Fruit fly (Drosophila melanogaster) whole organism, embryonic: ENCODE data around the gene Ntf-2.

Source experiments
- Atf3 ChIP-seq: fragments of 200-800 bp; sonication (Bioruptor generic); optimal IDR thresholded peaks from 3 replicates; lab custom pipeline; 2016; ENCODE audit warnings: missing biosample characterization, missing genetic modification characterization
- Blimp-1 ChIP-seq: fragments of 200-800 bp; sonication (Bioruptor generic); optimal IDR thresholded peaks from 3 replicates; lab custom pipeline; 2018; ENCODE audit warnings: missing biosample characterization, missing genetic modification characterization, mild to moderate bottlenecking, moderate library complexity, missing genetic modification reagents
- CG11723 ChIP-seq: fragments of 200-800 bp; sonication (Bioruptor generic); optimal IDR thresholded peaks from 2 replicates; lab custom pipeline; 2017; ENCODE audit warnings: missing biosample characterization, mild to moderate bottlenecking, missing genetic modification characterization
- CG14441 ChIP-seq: fragments of 200-800 bp; sonication (Bioruptor generic); IDR thresholded peaks from 2 replicates; pipeline ENCODE4 v1.3.6; 2022; ENCODE audit warnings: missing biosample characterization, missing genetic modification characterization
- CG14965 ChIP-seq: fragments of 200-800 bp; sonication (Bioruptor generic); optimal IDR thresholded peaks from 2 replicates; lab custom pipeline; 2016; ENCODE audit warnings: missing biosample characterization, missing genetic modification characterization, borderline replicate concordance
- CG15696 ChIP-seq: fragments of 200-800 bp; sonication (Bioruptor generic); optimal IDR thresholded peaks from 2 replicates; lab custom pipeline; 2019; ENCODE audit warnings: missing biosample characterization, mild to moderate bottlenecking, missing genetic modification characterization, moderate library complexity
- CG1603 ChIP-seq: fragments of 200-800 bp; sonication (Bioruptor generic); optimal IDR thresholded peaks from 2 replicates; lab custom pipeline; 2019; ENCODE audit warnings: missing biosample characterization, mild to moderate bottlenecking, missing genetic modification characterization, moderate library complexity
- CG17361 ChIP-seq: fragments of 200-800 bp; sonication (Bioruptor generic); IDR thresholded peaks from 3 replicates; pipeline ENCODE4 v1.3.6; 2022; ENCODE audit warnings: missing biosample characterization, missing genetic modification characterization
- CG18262 ChIP-seq: fragments of 200-800 bp; optimal IDR thresholded peaks from 3 replicates; lab custom pipeline; 2019; ENCODE audit warnings: missing biosample characterization, mild to moderate bottlenecking, missing genetic modification characterization, moderate library complexity
- CG18599 ChIP-seq: fragments of 200-800 bp; sonication (Bioruptor generic); optimal IDR thresholded peaks from 3 replicates; lab custom pipeline; 2017; ENCODE audit warnings: missing biosample characterization, missing genetic modification characterization, mild to moderate bottlenecking, moderate library complexity, missing genetic modification reagents
- CG2120 ChIP-seq: fragments of 200-800 bp; sonication (Bioruptor generic); optimal IDR thresholded peaks from 3 replicates; lab custom pipeline; 2016; ENCODE audit warnings: missing biosample characterization, missing genetic modification characterization
- CG2712 ChIP-seq: fragments of 200-800 bp; optimal IDR thresholded peaks from 3 replicates; lab custom pipeline; 2019; ENCODE audit warnings: missing biosample characterization, mild to moderate bottlenecking, missing genetic modification characterization, moderate library complexity
- CG6254 ChIP-seq: fragments of 200-800 bp; sonication (Bioruptor generic); optimal IDR thresholded peaks from 3 replicates; lab custom pipeline; 2017; ENCODE audit warnings: mild to moderate bottlenecking, missing biosample characterization, missing genetic modification reagents, missing genetic modification characterization
- CG8089 ChIP-seq: fragments of 200-800 bp; sonication (Bioruptor generic); optimal IDR thresholded peaks from 3 replicates; lab custom pipeline; 2016; ENCODE audit warnings: missing biosample characterization, missing genetic modification characterization
- Camta ChIP-seq: fragments of 200-800 bp; sonication (Bioruptor generic); optimal IDR thresholded peaks from 2 replicates; lab custom pipeline; 2016; ENCODE audit warnings: missing biosample characterization, missing genetic modification characterization
- Dad ChIP-seq: fragments of 200-800 bp; sonication (Bioruptor generic); optimal IDR thresholded peaks from 3 replicates; lab custom pipeline; 2016; ENCODE audit warnings: missing biosample characterization, missing genetic modification characterization
- Doc3 ChIP-seq: fragments of 200-800 bp; sonication (Bioruptor generic); IDR thresholded peaks from 3 replicates; pipeline ENCODE4 v1.3.6; 2022; ENCODE audit warnings: missing biosample characterization, missing genetic modification characterization; ENCODE audit not compliant: partially characterized antibody
- E2f2 ChIP-seq: fragments of 200-800 bp; sonication (Bioruptor generic); IDR thresholded peaks from 2 replicates; pipeline ENCODE4 v1.3.6; 2022; ENCODE audit warnings: missing biosample characterization, missing genetic modification characterization
- Hand ChIP-seq: fragments of 200-800 bp; sonication (Bioruptor generic); optimal IDR thresholded peaks from 2 replicates; lab custom pipeline; 2017; ENCODE audit warnings: mild to moderate bottlenecking, missing biosample characterization, missing genetic modification reagents, missing genetic modification characterization
- MBD-R2 ChIP-seq: fragments of 200-800 bp; sonication (Bioruptor generic); IDR thresholded peaks from 2 replicates; pipeline ENCODE4 v1.3.6; 2022; ENCODE audit warnings: missing biosample characterization, missing genetic modification characterization
- Med ChIP-seq: fragments of 200-800 bp; sonication (Bioruptor generic); peaks from one replicate; lab custom pipeline; 2016; ENCODE audit warnings: missing biosample characterization, missing genetic modification characterization, mild to moderate bottlenecking, inconsistent platforms, moderate library complexity
- Myb ChIP-seq: fragments of 200-800 bp; sonication (Bioruptor generic); optimal IDR thresholded peaks from 2 replicates; lab custom pipeline; 2016; ENCODE audit warnings: missing biosample characterization, missing genetic modification characterization
- Oli ChIP-seq: fragments of 200-800 bp; sonication (Bioruptor generic); optimal IDR thresholded peaks from 2 replicates; lab custom pipeline; 2018; ENCODE audit warnings: missing biosample characterization, mild to moderate bottlenecking, missing genetic modification characterization, moderate library complexity
- Rx ChIP-seq: fragments of 200-800 bp; sonication (Bioruptor generic); IDR thresholded peaks from 2 replicates; pipeline ENCODE4 v1.3.6; 2022; ENCODE audit warnings: missing biosample characterization, missing genetic modification characterization
- Tbp ChIP-seq: fragments of >200 bp; optimal IDR thresholded peaks from 2 replicates; lab custom pipeline; 2018; ENCODE audit warnings: missing biosample characterization, missing genetic modification characterization
- Xbp1 ChIP-seq: fragments of 200-800 bp; sonication (Bioruptor generic); optimal IDR thresholded peaks from 3 replicates; lab custom pipeline; 2016; ENCODE audit warnings: missing biosample characterization, mild to moderate bottlenecking, missing genetic modification characterization
- Xrp1 ChIP-seq: fragments of 200-800 bp; sonication (Bioruptor generic); IDR thresholded peaks from 2 replicates; pipeline ENCODE4 v1.3.6; 2022; ENCODE audit warnings: missing biosample characterization, missing genetic modification characterization
- al ChIP-seq: fragments of 200-800 bp; sonication (Bioruptor generic); IDR thresholded peaks from 2 replicates; pipeline ENCODE4 v1.3.6; 2022; ENCODE audit warnings: missing biosample characterization, missing genetic modification characterization
- ash1 ChIP-seq: fragments of 200-800 bp; sonication (Bioruptor generic); optimal IDR thresholded peaks from 2 replicates; lab custom pipeline; 2018; ENCODE audit warnings: missing biosample characterization, mild to moderate bottlenecking, missing genetic modification characterization
- bsh ChIP-seq, 2 experiments: fragments of 200-800 bp; sonication (Bioruptor generic); optimal IDR thresholded peaks; 2 replicates each; lab custom pipeline; 2017 to 2018; ENCODE audit warnings: mild to moderate bottlenecking in 2 of 2, missing biosample characterization in 2 of 2, missing genetic modification characterization in 2 of 2, moderate library complexity in 1 of 2
- corto ChIP-seq: fragments of 200-800 bp; sonication (Bioruptor generic); optimal IDR thresholded peaks from 2 replicates; lab custom pipeline; 2016; ENCODE audit warnings: missing biosample characterization, mild to moderate bottlenecking, missing genetic modification characterization, moderate library complexity
- dmrt99B ChIP-seq: fragments of 200-800 bp; sonication (Bioruptor generic); optimal IDR thresholded peaks from 2 replicates; lab custom pipeline; 2018; ENCODE audit warnings: missing biosample characterization, mild to moderate bottlenecking, missing genetic modification characterization, moderate library complexity
- esg ChIP-seq: fragments of 200-800 bp; sonication (Bioruptor generic); conservative IDR thresholded peaks from 2 replicates; pipeline ENCODE4 v1.3.6; 2022; ENCODE audit warnings: missing biosample characterization, missing genetic modification characterization
- gem ChIP-seq: fragments of 200-800 bp; sonication (Bioruptor generic); optimal IDR thresholded peaks from 2 replicates; lab custom pipeline; 2019; ENCODE audit warnings: missing biosample characterization, mild to moderate bottlenecking, missing genetic modification characterization, moderate library complexity
- gro ChIP-seq: fragments of 200-800 bp; sonication (Bioruptor generic); optimal IDR thresholded peaks from 2 replicates; lab custom pipeline; 2016; ENCODE audit warnings: missing biosample characterization, missing genetic modification characterization
- h ChIP-seq: fragments of >200 bp; optimal IDR thresholded peaks from 2 replicates; lab custom pipeline; 2017
- ind ChIP-seq: fragments of 200-800 bp; sonication (Bioruptor generic); optimal IDR thresholded peaks from 3 replicates; lab custom pipeline; 2016; ENCODE audit warnings: missing biosample characterization, missing genetic modification characterization
- lmd ChIP-seq: fragments of 200-800 bp; sonication (Bioruptor generic); IDR thresholded peaks from 2 replicates; pipeline ENCODE4 v1.3.6; 2022; ENCODE audit warnings: missing biosample characterization, missing genetic modification characterization
- nmo ChIP-seq: fragments of 200-800 bp; sonication (Bioruptor generic); optimal IDR thresholded peaks from 2 replicates; lab custom pipeline; 2018; ENCODE audit warnings: missing biosample characterization, mild to moderate bottlenecking, missing genetic modification characterization, moderate library complexity
- nom ChIP-seq: fragments of 200-800 bp; sonication (Bioruptor generic); optimal IDR thresholded peaks from 2 replicates; lab custom pipeline; 2017; ENCODE audit warnings: missing biosample characterization, missing genetic modification characterization, mild to moderate bottlenecking, moderate library complexity, missing genetic modification reagents
- pfk ChIP-seq: fragments of 200-800 bp; sonication (Bioruptor generic); optimal IDR thresholded peaks from 2 replicates; lab custom pipeline; 2018; ENCODE audit warnings: missing biosample characterization, mild to moderate bottlenecking, missing genetic modification characterization, moderate library complexity
- pho ChIP-seq: fragments of 200-800 bp; sonication (Bioruptor generic); optimal IDR thresholded peaks from 2 replicates; lab custom pipeline; 2016; ENCODE audit warnings: missing biosample characterization, missing genetic modification characterization
- prd ChIP-seq, 3 experiments: fragments of >200 bp in 2 of 3; fragments of 200-800 bp in 1 of 3; sonication (Bioruptor generic) in 1 of 3; optimal IDR thresholded peaks in 2 of 3; IDR thresholded peaks in 1 of 3; 2 replicates in 2 of 3; 3 replicates in 1 of 3; pipeline versions ENCODE4 v1.3.6 to Lab custom; 2017 to 2022; ENCODE audit warnings: missing biosample characterization in 1 of 3, missing genetic modification characterization in 1 of 3
- row ChIP-seq: fragments of 200-800 bp; sonication (Bioruptor generic); IDR thresholded peaks from 3 replicates; pipeline ENCODE4 v1.3.6; 2022; ENCODE audit warnings: missing biosample characterization, missing genetic modification characterization
- slbo ChIP-seq: fragments of 200-800 bp; sonication (Bioruptor generic); IDR thresholded peaks from 2 replicates; pipeline ENCODE4 v1.3.6; 2022; ENCODE audit warnings: missing biosample characterization, missing genetic modification characterization
- stc ChIP-seq: fragments of 200-800 bp; sonication (Bioruptor generic); IDR thresholded peaks from 2 replicates; pipeline ENCODE4 v1.3.6; 2022; ENCODE audit warnings: missing biosample characterization, missing genetic modification characterization
- tin ChIP-seq: fragments of 200-800 bp; sonication (Bioruptor generic); optimal IDR thresholded peaks from 3 replicates; lab custom pipeline; 2016; ENCODE audit warnings: missing biosample characterization, missing genetic modification characterization
- tio ChIP-seq: fragments of 200-800 bp; sonication (Bioruptor generic); optimal IDR thresholded peaks from 2 replicates; lab custom pipeline; 2017; ENCODE audit warnings: missing biosample characterization, missing genetic modification characterization, inconsistent platforms
- unpg ChIP-seq: fragments of 200-800 bp; sonication (Bioruptor generic); optimal IDR thresholded peaks from 3 replicates; lab custom pipeline; 2018; ENCODE audit warnings: missing biosample characterization, mild to moderate bottlenecking, missing genetic modification characterization, moderate library complexity
- zen ChIP-seq: fragments of 200-800 bp; sonication (Bioruptor generic); optimal IDR thresholded peaks from 3 replicates; lab custom pipeline; 2018; ENCODE audit warnings: missing biosample characterization, mild to moderate bottlenecking, missing genetic modification characterization, moderate library complexity
- zf30C ChIP-seq: fragments of 200-800 bp; sonication (Bioruptor generic); optimal IDR thresholded peaks from 3 replicates; lab custom pipeline; 2018; ENCODE audit warnings: missing biosample characterization, mild to moderate bottlenecking, missing genetic modification characterization

Ntf-2 gene

DNA sequence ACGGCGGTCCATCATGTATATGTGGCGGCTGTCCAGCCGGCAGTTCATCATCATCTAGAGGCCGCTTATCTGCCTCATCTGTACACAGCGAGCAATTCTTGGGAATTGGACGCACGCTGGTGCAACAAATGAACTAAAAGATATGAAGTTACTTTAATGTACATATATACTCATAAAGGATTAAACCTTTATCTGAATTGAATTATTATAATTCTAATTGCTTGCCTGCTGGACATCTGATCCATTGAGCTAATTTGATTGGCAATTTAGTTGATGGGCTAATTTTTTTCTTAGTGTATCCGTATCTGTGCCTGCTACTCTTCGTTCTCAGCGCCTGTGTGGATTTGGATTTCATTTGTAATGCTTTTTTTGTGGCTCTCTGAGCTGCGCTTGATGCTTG is 37.7 kb downstream of the Ntf-2 start (continued):
- TF ChIP-seq CG2712 (tag; lab: Kevin White, UChicago): peak; percentile 17
- TF ChIP-seq tio: peak; percentile 13
- no peak for TF ChIP-seq prd (optimal IDR thresholded peaks at IDR 0.05; lab: Kevin White, UChicago)
- peak; percentile 48; the same call in 2 of the 3 replicates for TF ChIP-seq prd (GFP tag; IDR thresholded peaks at IDR 0.05; lab: Robert Waterston, UW)
- peak; percentile 35 for TF ChIP-seq tin (GFP tag; lab: Kevin White, UChicago)
- TF ChIP-seq Med (GFP tag; lab: Kevin White, UChicago): peak; percentile 68
- no peak for TF ChIP-seq slbo (GFP tag; lab: Robert Waterston, UW)
- TF ChIP-seq h (lab: Kevin White, UChicago): no peak
- TF ChIP-seq stc: no peak
- TF ChIP-seq Oli (tag; lab: Kevin White, UChicago): peak; percentile 18
- peak; percentile 16 for TF ChIP-seq CG2120 (GFP tag; lab: Kevin White, UChicago)
- no peak for TF ChIP-seq pho
- TF ChIP-seq CG15696: peak; percentile 16
- peak; percentile 39; the same call in 1 of the 2 replicates for TF ChIP-seq Xrp1 (GFP tag; lab: Robert Waterston, UW)
- TF ChIP-seq Xbp1 (GFP tag; lab: Kevin White, UChicago): peak; percentile 14
- TF ChIP-seq Rx (GFP tag; lab: Robert Waterston, UW): no peak
- peak; percentile 28 for TF ChIP-seq ind (GFP tag; lab: Kevin White, UChicago)
- TF ChIP-seq CG18599 (GFP tag; lab: Kevin White, UChicago): peak; percentile 39
- no peak for TF ChIP-seq CG14965 (GFP tag; lab: Kevin White, UChicago)
- peak; percentile 80 for TF ChIP-seq corto (GFP tag; lab: Kevin White, UChicago)
- TF ChIP-seq Doc3 (GFP tag; lab: Robert Waterston, UW): no peak
- no peak for TF ChIP-seq pfk
- peak; percentile 3 for TF ChIP-seq unpg (GFP tag; lab: Kevin White, UChicago)
- TF ChIP-seq Tbp (GFP tag; lab: Kevin White, UChicago): no peak
- no peak for TF ChIP-seq E2f2
- TF ChIP-seq zf30C (GFP tag; lab: Kevin White, UChicago): peak; percentile 17
- peak; percentile 3 to 86 for TF ChIP-seq bsh (GFP tag; optimal IDR thresholded peaks at IDR 0.05; lab: Kevin White, UChicago)
- TF ChIP-seq ash1: no peak
- no peak for TF ChIP-seq gro (GFP tag; lab: Kevin White, UChicago)
- TF ChIP-seq Dad (GFP tag; lab: Kevin White, UChicago): no peak
- TF ChIP-seq CG11723 (GFP tag; lab: Kevin White, UChicago): no peak
- no peak for TF ChIP-seq CG6254 (GFP tag; lab: Kevin White, UChicago)
- TF ChIP-seq nmo: peak; percentile 25
- TF ChIP-seq CG14441 (GFP tag; lab: Robert Waterston, UW): no peak
- TF ChIP-seq lmd (GFP tag; lab: Robert Waterston, UW): 0 out of 2 replicates have a peak, but pooled peaks have one; percentile 23
- TF ChIP-seq Hand (GFP tag; lab: Kevin White, UChicago): no peak
- peak; percentile 9 for TF ChIP-seq Blimp-1 (GFP tag; lab: Kevin White, UChicago)
- no peak for TF ChIP-seq Atf3 (GFP tag; lab: Kevin White, UChicago)
- TF ChIP-seq CG18262 (tag; lab: Kevin White, UChicago): peak; percentile 10
- TF ChIP-seq gem (tag; lab: Kevin White, UChicago): peak; percentile 42
- TF ChIP-seq al: no peak
- no peak for TF ChIP-seq Camta (GFP tag; lab: Kevin White, UChicago)
- 0 out of 3 replicates have a peak, but pooled peaks have one; percentile 19 for TF ChIP-seq CG17361 (GFP tag; lab: Robert Waterston, UW)
- TF ChIP-seq Myb (GFP tag; lab: Kevin White, UChicago): no peak
- peak; percentile 35 for TF ChIP-seq dmrt99B (tag; lab: Kevin White, UChicago)
- TF ChIP-seq esg (GFP tag; lab: Robert Waterston, UW): no peak
- no peak for TF ChIP-seq CG8089 (GFP tag; lab: Kevin White, UChicago)
- TF ChIP-seq zen (tag; lab: Kevin White, UChicago): no peak
- TF ChIP-seq CG1603 (tag; lab: Kevin White, UChicago): peak; percentile 37
- TF ChIP-seq row (GFP tag; lab: Robert Waterston, UW): peak; percentile 51
- no peak for TF ChIP-seq MBD-R2 (GFP tag; lab: Robert Waterston, UW)
- peak; percentile 87 for TF ChIP-seq nom (GFP tag; lab: Kevin White, UChicago)
